Worm (Caenorhabditis elegans) whole organism, L4/young adult: ENCODE data around the gene tsp-3.
"Not testable (repeated sequence)": the region's sequence is repeated elsewhere in the genome, so short reads cannot be mapped to it uniquely, and the experiment has no call there.

Source experiments
- W03F9.2 ChIP-seq: fragments of 150-350 bp; optimal IDR thresholded peaks from 2 replicates; lab custom pipeline; 2014; ENCODE audit warnings: missing biosample characterization, missing genetic modification characterization
- dao-5 ChIP-seq: sonication (generic microtip); optimal IDR thresholded peaks from 2 replicates; lab custom pipeline; 2016; ENCODE audit warnings: missing genotype, missing genetic modification characterization, moderate library complexity, missing compliant biosample characterization
- him-1 ChIP-seq: sonication (generic microtip); optimal IDR thresholded peaks from 2 replicates; lab custom pipeline; 2016; ENCODE audit warnings: missing genotype, missing genetic modification reagents, missing genetic modification characterization, missing compliant biosample characterization

DNA sequence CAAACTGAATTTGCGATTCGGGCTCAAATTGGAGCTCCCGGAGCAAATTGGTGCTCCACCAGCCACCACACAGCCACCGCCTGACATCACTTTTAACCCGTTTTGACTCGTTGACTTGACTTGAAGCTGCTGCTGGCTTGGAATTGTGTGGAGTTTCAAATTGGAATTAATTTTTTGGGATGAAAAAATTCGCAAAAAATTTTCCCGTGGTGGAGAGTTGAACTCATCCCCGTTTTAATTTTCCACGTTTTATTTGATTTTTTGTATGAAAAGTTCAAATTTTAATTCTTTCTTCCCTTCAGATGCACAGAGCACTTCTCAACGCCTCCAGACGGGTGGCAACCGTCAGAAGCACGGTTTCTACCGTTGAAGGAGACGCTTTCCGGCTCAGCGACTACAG is 32.8 kb downstream of the tsp-3 start, which contains the start of gene Y43F4A.4:
- TF ChIP-seq dao-5; W03F9.2 (tag; lab: Kevin White, UChicago); him-1 (tag; lab: Kevin White, UChicago): not testable (repeated sequence)
